Worm (Caenorhabditis elegans) whole organism, L4 larva: ENCODE data around the gene R11F4.1.

Experiments used
- D1046.2 ChIP-seq: fragments of 200-800 bp; sonication (Bioruptor generic); IDR thresholded peaks from 2 replicates; pipeline ENCODE4 v1.3.6; 2022; ENCODE audit warnings: missing genetic modification characterization, missing compliant biosample characterization
- F49E8.2 ChIP-seq: sonication (generic microtip); optimal IDR thresholded peaks from 2 replicates; lab custom pipeline; 2016; ENCODE audit warnings: missing compliant biosample characterization, mild to moderate bottlenecking, missing genetic modification characterization, borderline replicate concordance
- R02D3.7 ChIP-seq: fragments of 150-350 bp; sonication (generic microtip); optimal IDR thresholded peaks from 3 replicates; lab custom pipeline; 2014; ENCODE audit warnings: missing biosample characterization, missing genetic modification characterization
- Y105C5A.15 ChIP-seq: fragments of 200-800 bp; sonication (Bioruptor generic); IDR thresholded peaks from 2 replicates; pipeline ENCODE4 v1.3.6; 2022; ENCODE audit warnings: missing genetic modification characterization, missing compliant biosample characterization
- Y48G9A.11 ChIP-seq: fragments of 200-800 bp; sonication (Bioruptor generic); IDR thresholded peaks from 2 replicates; pipeline ENCODE4 v1.3.6; 2022; ENCODE audit warnings: missing genetic modification reagents, missing genetic modification characterization, missing compliant biosample characterization
- Y5F2A.4 ChIP-seq: fragments of 200-800 bp; sonication (Bioruptor generic); optimal IDR thresholded peaks from 2 replicates; lab custom pipeline; 2018; ENCODE audit warnings: mild to moderate bottlenecking, missing genetic modification characterization, missing compliant biosample characterization
- Y75B8A.6 ChIP-seq: fragments of 200-800 bp; sonication (Bioruptor generic); IDR thresholded peaks from 2 replicates; pipeline ENCODE4 v1.3.6; 2022; ENCODE audit warnings: missing genetic modification reagents, missing genetic modification characterization, missing compliant biosample characterization
- ZK337.2 ChIP-seq: fragments of 200-800 bp; sonication (Bioruptor generic); IDR thresholded peaks from 2 replicates; pipeline ENCODE4 v1.3.6; 2022; ENCODE audit warnings: missing genetic modification reagents, missing genetic modification characterization, missing compliant biosample characterization
- ZK546.5 ChIP-seq, 2 experiments: sonication (generic microtip); optimal IDR thresholded peaks; 2 replicates each; lab custom pipeline; 2017; ENCODE audit warnings: missing biosample characterization in 2 of 2, missing genetic modification characterization in 2 of 2
- aha-1 ChIP-seq: fragments of 150-350 bp; peaks from one replicate; lab custom pipeline; 2014; ENCODE audit warnings: missing biosample characterization, missing genetic modification characterization
- ama-1 ChIP-seq: fragments of 150-350 bp; optimal IDR thresholded peaks from 2 replicates; lab custom pipeline; 2014; ENCODE audit warnings: inconsistent platforms, mixed read lengths
- arid-1 ChIP-seq: fragments of 200-800 bp; sonication (Bioruptor generic); conservative IDR thresholded peaks from 2 replicates; pipeline ENCODE4 v1.3.6; 2022; ENCODE audit warnings: missing genetic modification reagents, missing genetic modification characterization, missing compliant biosample characterization
- ceh-82 ChIP-seq: sonication (generic microtip); optimal IDR thresholded peaks from 2 replicates; lab custom pipeline; 2017; ENCODE audit warnings: missing biosample characterization, missing genetic modification characterization
- ces-1 ChIP-seq: fragments of 150-350 bp; sonication (generic microtip); optimal IDR thresholded peaks from 4 replicates; lab custom pipeline; 2014; ENCODE audit warnings: missing biosample characterization, missing genetic modification reagents, missing genetic modification characterization
- ctbp-1 ChIP-seq: fragments of 200-800 bp; sonication (Bioruptor generic); IDR thresholded peaks from 2 replicates; pipeline ENCODE4 v1.3.6; 2022; ENCODE audit warnings: missing genetic modification reagents, missing genetic modification characterization, missing compliant biosample characterization
- daf-8 ChIP-seq: fragments of 200-800 bp; sonication (Bioruptor generic); IDR thresholded peaks from 2 replicates; pipeline ENCODE4 v1.3.6; 2022; ENCODE audit warnings: missing genetic modification characterization, missing compliant biosample characterization
- dmd-8 ChIP-seq: fragments of 200-800 bp; sonication (Bioruptor generic); IDR thresholded peaks from 2 replicates; pipeline ENCODE4 v1.3.6; 2022; ENCODE audit warnings: missing genetic modification characterization, missing compliant biosample characterization
- dpl-1 ChIP-seq: fragments of 150-350 bp; optimal IDR thresholded peaks from 2 replicates; lab custom pipeline; 2014; ENCODE audit warnings: missing biosample characterization, missing genetic modification reagents, missing genetic modification characterization
- egl-43 ChIP-seq: fragments of 200-800 bp; sonication (Bioruptor generic); IDR thresholded peaks from 2 replicates; pipeline ENCODE4 v1.3.6; 2022; ENCODE audit warnings: missing genetic modification reagents, missing genetic modification characterization, missing compliant biosample characterization
- gei-8 ChIP-seq: fragments of 200-800 bp; sonication (Bioruptor generic); optimal IDR thresholded peaks from 2 replicates; lab custom pipeline; 2018; ENCODE audit warnings: mild to moderate bottlenecking, missing genetic modification characterization, missing compliant biosample characterization
- hlh-30 ChIP-seq: sonication (generic microtip); optimal IDR thresholded peaks from 2 replicates; lab custom pipeline; 2017; ENCODE audit warnings: antibody characterized with exemption, mild to moderate bottlenecking, missing genetic modification characterization, missing compliant biosample characterization; ENCODE audit not compliant: insufficient read depth
- hmg-1.1 ChIP-seq: fragments of 200-800 bp; sonication (Bioruptor generic); IDR thresholded peaks from 2 replicates; pipeline ENCODE4 v1.3.6; 2022; ENCODE audit warnings: missing genetic modification reagents, missing genetic modification characterization, missing compliant biosample characterization
- jun-1 ChIP-seq: fragments of 150-350 bp; optimal IDR thresholded peaks from 2 replicates; lab custom pipeline; 2014; ENCODE audit warnings: missing biosample characterization, missing genetic modification reagents, missing genetic modification characterization
- lin-1 ChIP-seq: fragments of 200-800 bp; sonication (Bioruptor generic); IDR thresholded peaks from 2 replicates; pipeline ENCODE4 v1.3.6; 2022; ENCODE audit warnings: missing genetic modification reagents, missing genetic modification characterization, missing compliant biosample characterization
- lin-15B ChIP-seq: fragments of 150-350 bp; sonication (generic microtip); optimal IDR thresholded peaks from 3 replicates; lab custom pipeline; 2014; ENCODE audit warnings: missing biosample characterization, missing genetic modification characterization
- lin-38 ChIP-seq: fragments of 200-800 bp; sonication (Bioruptor generic); IDR thresholded peaks from 2 replicates; pipeline ENCODE4 v1.3.6; 2022; ENCODE audit warnings: missing genetic modification reagents, missing genetic modification characterization, missing compliant biosample characterization
- lin-39 ChIP-seq: fragments of 150-350 bp; optimal IDR thresholded peaks from 2 replicates; lab custom pipeline; 2014; ENCODE audit warnings: missing biosample characterization, missing genetic modification reagents, missing genetic modification characterization
- lir-3 ChIP-seq: sonication (generic microtip); optimal IDR thresholded peaks from 2 replicates; lab custom pipeline; 2016; ENCODE audit warnings: mild to moderate bottlenecking, missing genetic modification characterization, missing compliant biosample characterization
- mdl-1 ChIP-seq, 2 experiments: fragments of 150-350 bp in 1 of 2; sonication (generic microtip) in 1 of 2; optimal IDR thresholded peaks; 2 replicates each; lab custom pipeline; 2014 to 2017; ENCODE audit warnings: missing biosample characterization in 2 of 2, missing genetic modification characterization in 2 of 2
- nhr-10 ChIP-seq: fragments of 150-350 bp; optimal IDR thresholded peaks from 2 replicates; lab custom pipeline; 2014; ENCODE audit warnings: missing biosample characterization, missing genetic modification characterization
- nhr-102 ChIP-seq: sonication (generic microtip); optimal IDR thresholded peaks from 2 replicates; lab custom pipeline; 2016; ENCODE audit warnings: mild to moderate bottlenecking, missing genetic modification characterization, moderate library complexity, missing compliant biosample characterization
- nhr-25 ChIP-seq: sonication (generic microtip); optimal IDR thresholded peaks from 2 replicates; lab custom pipeline; 2017; ENCODE audit warnings: missing genetic modification characterization, mild to moderate bottlenecking, missing compliant biosample characterization, antibody characterized with exemption, moderate library complexity, borderline replicate concordance; ENCODE audit not compliant: insufficient read depth
- nhr-41 ChIP-seq: fragments of 200-800 bp; sonication (Bioruptor generic); IDR thresholded peaks from 2 replicates; pipeline ENCODE4 v1.3.6; 2022; ENCODE audit warnings: missing genetic modification reagents, missing genetic modification characterization, missing compliant biosample characterization
- nhr-42 ChIP-seq: fragments of 200-800 bp; sonication (Bioruptor generic); IDR thresholded peaks from 2 replicates; pipeline ENCODE4 v1.3.6; 2022; ENCODE audit warnings: missing genetic modification characterization, missing compliant biosample characterization
- nhr-77 ChIP-seq: fragments of 150-350 bp; optimal IDR thresholded peaks from 2 replicates; lab custom pipeline; 2014; ENCODE audit warnings: missing biosample characterization, missing genetic modification characterization
- pha-4 ChIP-seq, 2 experiments: fragments of 150-350 bp in 1 of 2; fragments of 200-800 bp in 1 of 2; sonication (Bioruptor generic) in 1 of 2; IDR thresholded peaks in 1 of 2; optimal IDR thresholded peaks in 1 of 2; 2 replicates each; pipeline versions ENCODE4 v1.3.6 to Lab custom; 2014 to 2022; ENCODE audit warnings: missing genetic modification characterization in 2 of 2, missing genetic modification reagents in 2 of 2, missing biosample characterization in 1 of 2, missing compliant biosample characterization in 1 of 2
- php-3 ChIP-seq: fragments of 200-800 bp; sonication (Bioruptor generic); IDR thresholded peaks from 2 replicates; pipeline ENCODE4 v1.3.6; 2022; ENCODE audit warnings: missing genetic modification reagents, missing genetic modification characterization, missing compliant biosample characterization
- rbr-2 ChIP-seq: sonication (generic microtip); optimal IDR thresholded peaks from 2 replicates; lab custom pipeline; 2016; ENCODE audit warnings: missing genotype, missing genetic modification characterization, missing compliant biosample characterization
- sdz-12 ChIP-seq: fragments of 200-800 bp; sonication (Bioruptor generic); optimal IDR thresholded peaks from 2 replicates; lab custom pipeline; 2018; ENCODE audit warnings: mild to moderate bottlenecking, missing genetic modification characterization, missing compliant biosample characterization
- set-16 ChIP-seq: fragments of 200-800 bp; sonication (Bioruptor generic); IDR thresholded peaks from 2 replicates; pipeline ENCODE4 v1.3.6; 2022; ENCODE audit warnings: missing genetic modification reagents, missing genetic modification characterization, missing compliant biosample characterization
- snpc-1.2 ChIP-seq: fragments of 200-800 bp; sonication (Bioruptor generic); IDR thresholded peaks from 2 replicates; pipeline ENCODE4 v1.3.6; 2022; ENCODE audit warnings: missing genetic modification reagents, missing genetic modification characterization, missing compliant biosample characterization
- unc-130 ChIP-seq: sonication (generic microtip); optimal IDR thresholded peaks from 2 replicates; lab custom pipeline; 2016; ENCODE audit warnings: missing genetic modification reagents, missing genetic modification characterization, missing compliant biosample characterization
- unc-39 ChIP-seq: sonication (generic microtip); optimal IDR thresholded peaks from 2 replicates; lab custom pipeline; 2017; ENCODE audit warnings: missing biosample characterization, missing genetic modification characterization
- zfp-2 ChIP-seq: sonication (generic microtip); optimal IDR thresholded peaks from 2 replicates; lab custom pipeline; 2016; ENCODE audit warnings: mild to moderate bottlenecking, missing genetic modification characterization, missing compliant biosample characterization
- ztf-7 ChIP-seq: fragments of 150-350 bp; optimal IDR thresholded peaks from 2 replicates; lab custom pipeline; 2014; ENCODE audit warnings: missing biosample characterization, missing genetic modification characterization

R11F4.1 gene

ce11 chrII:4091828-4092227 is at the start of gene R11F4.1:
Gene R11F4.1, plus strand, starts transcription at chrII:4091930.
- TF ChIP-seq hlh-30 (tag; lab: Kevin White, UChicago) = no peak
- TF ChIP-seq aha-1 (tag; lab: Kevin White, UChicago) = peak; percentile 97
- no peak for TF ChIP-seq zfp-2 (tag; lab: Kevin White, UChicago)
- TF ChIP-seq lin-15B (tag; lab: Kevin White, UChicago) = no peak
- no peak for TF ChIP-seq Y105C5A.15 (GFP tag; lab: Robert Waterston, UW)

- TF ChIP-seq hlh-30 (tag; lab: Kevin White, UChicago) (no peak), set-16 (no peak), nhr-25 (tag; lab: Kevin White, UChicago) (no peak), F49E8.2 (peak; percentile 63), arid-1 (GFP tag; lab: Robert Waterston, UW) (0 out of 2 replicates have a peak, but pooled peaks have one; percentile 18), lin-38 (peak; percentile 52), R02D3.7 (tag; lab: Kevin White, UChicago) (no peak), snpc-1.2 (GFP tag; lab: Robert Waterston, UW) (peak; percentile 60; the same call in 1 of the 2 replicates), lir-3 (tag; lab: Kevin White, UChicago) (no peak), Y75B8A.6 (GFP tag; lab: Robert Waterston, UW) (0 out of 2 replicates have a peak, but pooled peaks have one; percentile 23), aha-1 (tag; lab: Kevin White, UChicago) (peak; percentile 80), unc-130 (GFP tag; lab: Kevin White, UChicago) (peak; percentile 29), ama-1 (lab: Kevin White, UChicago) (peak; percentile 62), egl-43 (GFP tag; lab: Robert Waterston, UW) (peak; percentile 19; the same call in 1 of the 2 replicates), nhr-102 (no peak), Y48G9A.11 (GFP tag; lab: Robert Waterston, UW) (0 out of 2 replicates have a peak, but pooled peaks have one; percentile 34), pha-4 (GFP tag; IDR thresholded peaks at IDR 0.05; lab: Robert Waterston, UW) (0 out of 2 replicates have a peak, but pooled peaks have one; percentile 18), pha-4 (tag; optimal IDR thresholded peaks at IDR 0.05; lab: Kevin White, UChicago) (no peak), dmd-8 (0 out of 2 replicates have a peak, but pooled peaks have one; percentile 39), Y5F2A.4 (no peak), D1046.2 (no peak)
- TF ChIP-seq, all 104 proteins: peak for 12
Measured at ce11 chrII:4042696-4043095, 49.0 kb upstream of the R11F4.1 start.

- TF ChIP-seq dpl-1 (GFP tag; lab: Kevin White, UChicago) (peak; percentile 97), ceh-82 (tag; lab: Kevin White, UChicago) (no peak), lin-1 (GFP tag; lab: Robert Waterston, UW) (no peak), nhr-102 (peak; percentile 79), php-3 (GFP tag; lab: Robert Waterston, UW) (peak; percentile 60; the same call in 1 of the 2 replicates), nhr-41 (no peak), Y75B8A.6 (GFP tag; lab: Robert Waterston, UW) (0 out of 2 replicates have a peak, but pooled peaks have one; percentile 13), nhr-77 (peak; percentile 66), nhr-42 (peak; percentile 53; the same call in 1 of the 2 replicates), hmg-1.1 (GFP tag; lab: Robert Waterston, UW) (peak; percentile 74), D1046.2 (no peak), F49E8.2 (no peak), set-16 (no peak), unc-39 (tag; lab: Kevin White, UChicago) (no peak), mdl-1 (tag; optimal IDR thresholded peaks at IDR 0.05; lab: Kevin White, UChicago) (peak in 1 of 2 experiments; percentile 83), nhr-10 (tag; lab: Kevin White, UChicago) (no peak), jun-1 (tag; lab: Kevin White, UChicago) (peak; percentile 54), snpc-1.2 (GFP tag; lab: Robert Waterston, UW) (no peak), daf-8 (no peak), lin-39 (tag; lab: Kevin White, UChicago) (no peak), ztf-7 (tag; lab: Kevin White, UChicago) (peak; percentile 46), ZK337.2 (GFP tag; lab: Robert Waterston, UW) (peak; percentile 49; the same call in 1 of the 2 replicates), pha-4 (GFP tag; IDR thresholded peaks at IDR 0.05; lab: Robert Waterston, UW) (peak; percentile 59; the same call in 1 of the 2 replicates), pha-4 (tag; optimal IDR thresholded peaks at IDR 0.05; lab: Kevin White, UChicago) (no peak), gei-8 (GFP tag; lab: Kevin White, UChicago) (no peak), rbr-2 (tag; lab: Kevin White, UChicago) (peak; percentile 90), ZK546.5 (tag; optimal IDR thresholded peaks at IDR 0.05; lab: Kevin White, UChicago) (no peak), ces-1 (no peak), ctbp-1 (GFP tag; lab: Robert Waterston, UW) (peak; percentile 41; the same call in 1 of the 2 replicates), sdz-12 (GFP tag; lab: Kevin White, UChicago) (no peak)
Measured at ce11 chrII:4044349-4044748, 47.4 kb upstream of the R11F4.1 start, which contains the start of gene rpn-11. Gene rpn-11, minus strand, starts transcription at chrII:4044546.
